Fruit fly (Drosophila melanogaster) whole organism, adult: ENCODE measurements around the gene Ir25a.

ENCODE experiments used
- CG11617 ChIP-seq: fragments of 200-800 bp; sonication (Bioruptor generic); optimal IDR thresholded peaks from 2 replicates; lab custom pipeline; 2017; ENCODE audit warnings: mild to moderate bottlenecking, missing biosample characterization, missing genetic modification reagents, missing genetic modification characterization
- CG5204 ChIP-seq: fragments of 200-800 bp; sonication (Bioruptor generic); optimal IDR thresholded peaks from 2 replicates; lab custom pipeline; 2016; ENCODE audit warnings: missing biosample characterization, missing genetic modification characterization
- CG7045 ChIP-seq: fragments of 200-800 bp; sonication (Bioruptor generic); optimal IDR thresholded peaks from 2 replicates; lab custom pipeline; 2017; ENCODE audit warnings: missing biosample characterization, mild to moderate bottlenecking, missing genetic modification characterization
- Hr96 ChIP-seq: fragments of 200-800 bp; sonication (Bioruptor generic); optimal IDR thresholded peaks from 2 replicates; lab custom pipeline; 2016; ENCODE audit warnings: missing biosample characterization, missing genetic modification characterization
- bab1 ChIP-seq: fragments of 200-800 bp; sonication (Bioruptor generic); optimal IDR thresholded peaks from 3 replicates; lab custom pipeline; 2019; ENCODE audit warnings: missing biosample characterization, mild to moderate bottlenecking, missing genetic modification characterization, moderate library complexity
- kay ChIP-seq: fragments of 200-800 bp; sonication (Bioruptor generic); peaks from one replicate; lab custom pipeline; 2016; ENCODE audit warnings: missing biosample characterization, missing genetic modification characterization, borderline replicate concordance

DNA sequence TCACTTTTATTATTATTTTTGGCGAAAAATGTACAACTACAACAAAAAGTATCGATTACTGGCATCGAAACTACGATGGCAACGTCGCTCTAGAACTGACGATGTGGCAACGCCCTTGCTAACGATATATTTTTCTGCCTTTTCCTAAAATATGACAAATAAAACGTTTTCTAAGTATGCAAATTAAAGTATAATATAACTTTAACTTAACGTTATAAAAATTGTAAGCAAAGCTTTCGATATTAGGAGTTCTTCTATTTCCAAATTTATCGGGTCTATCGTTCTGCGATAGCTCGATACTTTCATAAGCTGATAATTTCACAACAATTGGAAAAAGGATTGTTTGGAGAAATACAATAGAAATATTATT lies 47.9 kb upstream of the Ir25a start, which contains the start of the genes Cf2 and CG3008:
- TF ChIP-seq CG5204 (GFP tag; lab: Kevin White, UChicago) (no peak), CG7045 (GFP tag; lab: Kevin White, UChicago) (no peak), bab1 (GFP tag; lab: Kevin White, UChicago) (no peak), kay (GFP tag; lab: Kevin White, UChicago) (no peak), Hr96 (no peak), CG11617 (GFP tag; lab: Kevin White, UChicago) (no peak)
